Fruit fly (Drosophila melanogaster) whole organism: ENCODE data around the gene Ttc26.

Experiments used
- CG8478 ChIP-seq: fragments of >200 bp; optimal IDR thresholded peaks from 2 replicates; lab custom pipeline; 2018; ENCODE audit warnings: inconsistent platforms
- Dll ChIP-seq: fragments of >200 bp; optimal IDR thresholded peaks from 2 replicates; lab custom pipeline; 2017
- pan ChIP-seq: fragments of >200 bp; optimal IDR thresholded peaks from 2 replicates; lab custom pipeline; 2017
- psq ChIP-seq: fragments of >200 bp; optimal IDR thresholded peaks from 2 replicates; lab custom pipeline; 2017
- usp ChIP-seq: fragments of >200 bp; optimal IDR thresholded peaks from 2 replicates; lab custom pipeline; 2017; ENCODE audit warnings: missing biosample characterization, missing genetic modification characterization, mixed read lengths

- TF ChIP-seq CG8478 (lab: Kevin White, UChicago) (no peak), Dll (lab: Kevin White, UChicago) (no peak), psq (lab: Kevin White, UChicago) (no peak), usp (no peak), pan (lab: Kevin White, UChicago) (no peak)
Observed at dm6 chr3R:15786538-15786937, 12.3 kb downstream of the Ttc26 start, which contains the start of gene CG9590.
